Worm (Caenorhabditis elegans) whole organism, L4 larva: Measurements from ENCODE around the gene abhd-3.2.

Experiments
- D1046.2 ChIP-seq: fragments of 200-800 bp; sonication (Bioruptor generic); IDR thresholded peaks from 2 replicates; pipeline ENCODE4 v1.3.6; 2022; ENCODE audit warnings: missing genetic modification characterization, missing compliant biosample characterization
- F10B5.3 ChIP-seq: sonication (generic microtip); optimal IDR thresholded peaks from 2 replicates; lab custom pipeline; 2016; ENCODE audit warnings: mild to moderate bottlenecking, missing genetic modification characterization, missing compliant biosample characterization
- F49E8.2 ChIP-seq: sonication (generic microtip); optimal IDR thresholded peaks from 2 replicates; lab custom pipeline; 2016; ENCODE audit warnings: missing compliant biosample characterization, mild to moderate bottlenecking, missing genetic modification characterization, borderline replicate concordance
- R02D3.7 ChIP-seq: fragments of 150-350 bp; sonication (generic microtip); optimal IDR thresholded peaks from 3 replicates; lab custom pipeline; 2014; ENCODE audit warnings: missing biosample characterization, missing genetic modification characterization
- T20F7.1 ChIP-seq: fragments of 200-800 bp; sonication (Bioruptor generic); optimal IDR thresholded peaks from 2 replicates; lab custom pipeline; 2018; ENCODE audit warnings: mild to moderate bottlenecking, missing genetic modification characterization, missing compliant biosample characterization
- T26A8.4 ChIP-seq: fragments of 200-800 bp; sonication (Bioruptor generic); IDR thresholded peaks from 2 replicates; pipeline ENCODE4 v1.3.6; 2022; ENCODE audit warnings: missing genetic modification characterization, missing compliant biosample characterization
- Y105C5A.15 ChIP-seq: fragments of 200-800 bp; sonication (Bioruptor generic); IDR thresholded peaks from 2 replicates; pipeline ENCODE4 v1.3.6; 2022; ENCODE audit warnings: missing genetic modification characterization, missing compliant biosample characterization
- Y75B8A.6 ChIP-seq: fragments of 200-800 bp; sonication (Bioruptor generic); IDR thresholded peaks from 2 replicates; pipeline ENCODE4 v1.3.6; 2022; ENCODE audit warnings: missing genetic modification reagents, missing genetic modification characterization, missing compliant biosample characterization
- ZK337.2 ChIP-seq: fragments of 200-800 bp; sonication (Bioruptor generic); IDR thresholded peaks from 2 replicates; pipeline ENCODE4 v1.3.6; 2022; ENCODE audit warnings: missing genetic modification reagents, missing genetic modification characterization, missing compliant biosample characterization
- ZK546.5 ChIP-seq, 2 experiments: sonication (generic microtip); optimal IDR thresholded peaks; 2 replicates each; lab custom pipeline; 2017; ENCODE audit warnings: missing biosample characterization in 2 of 2, missing genetic modification characterization in 2 of 2
- ama-1 ChIP-seq: fragments of 150-350 bp; optimal IDR thresholded peaks from 2 replicates; lab custom pipeline; 2014; ENCODE audit warnings: inconsistent platforms, mixed read lengths
- attf-4 ChIP-seq: sonication (generic microtip); optimal IDR thresholded peaks from 3 replicates; lab custom pipeline; 2017; ENCODE audit warnings: missing biosample characterization, missing genetic modification characterization
- ceh-20 ChIP-seq: fragments of 200-800 bp; sonication (Bioruptor generic); IDR thresholded peaks from 2 replicates; pipeline ENCODE4 v1.3.6; 2022; ENCODE audit warnings: missing genetic modification reagents, missing genetic modification characterization, missing compliant biosample characterization
- ceh-28 ChIP-seq: fragments of 150-350 bp; optimal IDR thresholded peaks from 2 replicates; lab custom pipeline; 2014; ENCODE audit warnings: missing biosample characterization, missing genetic modification reagents, missing genetic modification characterization
- ceh-44 ChIP-seq: fragments of 200-800 bp; sonication (Bioruptor generic); IDR thresholded peaks from 2 replicates; pipeline ENCODE4 v1.3.6; 2022; ENCODE audit warnings: missing genetic modification reagents, missing genetic modification characterization, missing compliant biosample characterization
- ctbp-1 ChIP-seq: fragments of 200-800 bp; sonication (Bioruptor generic); IDR thresholded peaks from 2 replicates; pipeline ENCODE4 v1.3.6; 2022; ENCODE audit warnings: missing genetic modification reagents, missing genetic modification characterization, missing compliant biosample characterization
- daf-19 ChIP-seq: fragments of 200-800 bp; sonication (Bioruptor generic); conservative IDR thresholded peaks from 2 replicates; pipeline ENCODE4 v1.3.6; 2022; ENCODE audit warnings: missing genetic modification characterization, missing compliant biosample characterization
- dmd-6 ChIP-seq: fragments of 200-800 bp; sonication (Bioruptor generic); IDR thresholded peaks from 2 replicates; pipeline ENCODE4 v1.3.6; 2022; ENCODE audit warnings: missing genetic modification reagents, missing genetic modification characterization, missing compliant biosample characterization
- dmd-9 ChIP-seq: fragments of 200-800 bp; sonication (Bioruptor generic); IDR thresholded peaks from 2 replicates; pipeline ENCODE4 v1.3.6; 2022; ENCODE audit warnings: missing genetic modification reagents, missing genetic modification characterization, missing compliant biosample characterization
- dpl-1 ChIP-seq: fragments of 150-350 bp; optimal IDR thresholded peaks from 2 replicates; lab custom pipeline; 2014; ENCODE audit warnings: missing biosample characterization, missing genetic modification reagents, missing genetic modification characterization
- egl-43 ChIP-seq: fragments of 200-800 bp; sonication (Bioruptor generic); IDR thresholded peaks from 2 replicates; pipeline ENCODE4 v1.3.6; 2022; ENCODE audit warnings: missing genetic modification reagents, missing genetic modification characterization, missing compliant biosample characterization
- gei-8 ChIP-seq: fragments of 200-800 bp; sonication (Bioruptor generic); optimal IDR thresholded peaks from 2 replicates; lab custom pipeline; 2018; ENCODE audit warnings: mild to moderate bottlenecking, missing genetic modification characterization, missing compliant biosample characterization
- hlh-11 ChIP-seq: fragments of 200-800 bp; sonication (Bioruptor generic); optimal IDR thresholded peaks from 2 replicates; lab custom pipeline; 2018; ENCODE audit warnings: mild to moderate bottlenecking, missing genetic modification characterization, missing compliant biosample characterization
- hmg-1.1 ChIP-seq: fragments of 200-800 bp; sonication (Bioruptor generic); IDR thresholded peaks from 2 replicates; pipeline ENCODE4 v1.3.6; 2022; ENCODE audit warnings: missing genetic modification reagents, missing genetic modification characterization, missing compliant biosample characterization
- lin-13 ChIP-seq: fragments of 150-350 bp; optimal IDR thresholded peaks from 2 replicates; lab custom pipeline; 2014; ENCODE audit warnings: missing biosample characterization, missing genetic modification reagents, missing genetic modification characterization
- lin-15B ChIP-seq: fragments of 150-350 bp; sonication (generic microtip); optimal IDR thresholded peaks from 3 replicates; lab custom pipeline; 2014; ENCODE audit warnings: missing biosample characterization, missing genetic modification characterization
- lin-39 ChIP-seq: fragments of 150-350 bp; optimal IDR thresholded peaks from 2 replicates; lab custom pipeline; 2014; ENCODE audit warnings: missing biosample characterization, missing genetic modification reagents, missing genetic modification characterization
- lsy-2 ChIP-seq, 2 experiments: fragments of 150-350 bp in 1 of 2; sonication (generic microtip) in 1 of 2; optimal IDR thresholded peaks; 2 replicates each; lab custom pipeline; 2014 to 2017; ENCODE audit warnings: missing biosample characterization in 2 of 2, missing genetic modification characterization in 2 of 2
- madf-9 ChIP-seq: fragments of 200-800 bp; sonication (Bioruptor generic); conservative IDR thresholded peaks from 2 replicates; pipeline ENCODE4 v1.3.6; 2022; ENCODE audit warnings: missing genetic modification reagents, missing genetic modification characterization, missing compliant biosample characterization
- mdl-1 ChIP-seq, 2 experiments: fragments of 150-350 bp in 1 of 2; sonication (generic microtip) in 1 of 2; optimal IDR thresholded peaks; 2 replicates each; lab custom pipeline; 2014 to 2017; ENCODE audit warnings: missing biosample characterization in 2 of 2, missing genetic modification characterization in 2 of 2
- mxl-2 ChIP-seq: fragments of 200-800 bp; sonication (Bioruptor generic); conservative IDR thresholded peaks from 2 replicates; pipeline ENCODE4 v1.3.6; 2022; ENCODE audit warnings: missing genetic modification reagents, missing genetic modification characterization, missing compliant biosample characterization
- nhr-10 ChIP-seq: fragments of 150-350 bp; optimal IDR thresholded peaks from 2 replicates; lab custom pipeline; 2014; ENCODE audit warnings: missing biosample characterization, missing genetic modification characterization
- nhr-48 ChIP-seq: sonication (generic microtip); optimal IDR thresholded peaks from 2 replicates; lab custom pipeline; 2016; ENCODE audit warnings: mild to moderate bottlenecking, missing genetic modification characterization, missing compliant biosample characterization
- nhr-6 ChIP-seq: fragments of 150-350 bp; optimal IDR thresholded peaks from 2 replicates; lab custom pipeline; 2014; ENCODE audit warnings: missing biosample characterization, missing genetic modification characterization
- pha-4 ChIP-seq, 2 experiments: fragments of 150-350 bp in 1 of 2; fragments of 200-800 bp in 1 of 2; sonication (Bioruptor generic) in 1 of 2; IDR thresholded peaks in 1 of 2; optimal IDR thresholded peaks in 1 of 2; 2 replicates each; pipeline versions ENCODE4 v1.3.6 to Lab custom; 2014 to 2022; ENCODE audit warnings: missing genetic modification characterization in 2 of 2, missing genetic modification reagents in 2 of 2, missing biosample characterization in 1 of 2, missing compliant biosample characterization in 1 of 2
- pqm-1 ChIP-seq: sonication (generic microtip); optimal IDR thresholded peaks from 2 replicates; lab custom pipeline; 2017; ENCODE audit warnings: missing biosample characterization, missing genetic modification characterization
- sdz-12 ChIP-seq: fragments of 200-800 bp; sonication (Bioruptor generic); optimal IDR thresholded peaks from 2 replicates; lab custom pipeline; 2018; ENCODE audit warnings: mild to moderate bottlenecking, missing genetic modification characterization, missing compliant biosample characterization
- set-16 ChIP-seq: fragments of 200-800 bp; sonication (Bioruptor generic); IDR thresholded peaks from 2 replicates; pipeline ENCODE4 v1.3.6; 2022; ENCODE audit warnings: missing genetic modification reagents, missing genetic modification characterization, missing compliant biosample characterization
- snpc-1.2 ChIP-seq: fragments of 200-800 bp; sonication (Bioruptor generic); IDR thresholded peaks from 2 replicates; pipeline ENCODE4 v1.3.6; 2022; ENCODE audit warnings: missing genetic modification reagents, missing genetic modification characterization, missing compliant biosample characterization
- spr-1 ChIP-seq: sonication (generic microtip); optimal IDR thresholded peaks from 2 replicates; lab custom pipeline; 2016; ENCODE audit warnings: mild to moderate bottlenecking, missing genetic modification characterization, missing compliant biosample characterization
- spr-3 ChIP-seq: fragments of 200-800 bp; sonication (Bioruptor generic); optimal IDR thresholded peaks from 2 replicates; lab custom pipeline; 2018; ENCODE audit warnings: mild to moderate bottlenecking, missing genetic modification characterization, missing compliant biosample characterization
- unc-130 ChIP-seq: sonication (generic microtip); optimal IDR thresholded peaks from 2 replicates; lab custom pipeline; 2016; ENCODE audit warnings: missing genetic modification reagents, missing genetic modification characterization, missing compliant biosample characterization
- unc-39 ChIP-seq: sonication (generic microtip); optimal IDR thresholded peaks from 2 replicates; lab custom pipeline; 2017; ENCODE audit warnings: missing biosample characterization, missing genetic modification characterization
- unc-62 ChIP-seq, 3 experiments: fragments of 150-350 bp in 1 of 3; sonication (generic microtip); optimal IDR thresholded peaks in 2 of 3; peaks in 1 of 3; 1 replicate in 1 of 3; 2 replicates in 2 of 3; lab custom pipeline; 2014 to 2017; ENCODE audit warnings: missing biosample characterization in 3 of 3, missing genetic modification characterization in 3 of 3, missing genetic modification reagents in 3 of 3, missing genotype in 1 of 3
- zfp-2 ChIP-seq: sonication (generic microtip); optimal IDR thresholded peaks from 2 replicates; lab custom pipeline; 2016; ENCODE audit warnings: mild to moderate bottlenecking, missing genetic modification characterization, missing compliant biosample characterization

The abhd-3.2 gene

ce11 chrX:1012385-1012866, 34.6 kb upstream of the abhd-3.2 start (continued):
- no peak for TF ChIP-seq daf-19 (GFP tag; lab: Robert Waterston, UW)

- TF ChIP-seq pqm-1 (tag; lab: Kevin White, UChicago) (peak; percentile 85), R02D3.7 (no peak), ceh-28 (tag; lab: Kevin White, UChicago) (no peak), gei-8 (peak; percentile 3), mdl-1 (tag; optimal IDR thresholded peaks at IDR 0.05; lab: Kevin White, UChicago) (peak in 1 of 2 experiments; percentile 41), dpl-1 (GFP tag; lab: Kevin White, UChicago) (no peak), T20F7.1 (GFP tag; lab: Kevin White, UChicago) (peak; percentile 56), unc-39 (tag; lab: Kevin White, UChicago) (no peak), lin-15B (tag; lab: Kevin White, UChicago) (no peak), dmd-9 (GFP tag; lab: Robert Waterston, UW) (peak; percentile 70), Y75B8A.6 (no peak), ceh-20 (GFP tag; lab: Robert Waterston, UW) (0 out of 2 replicates have a peak, but pooled peaks have one; percentile 38), unc-130 (GFP tag; lab: Kevin White, UChicago) (no peak), mxl-2 (GFP tag; lab: Robert Waterston, UW) (peak; percentile 26; the same call in 1 of the 2 replicates), attf-4 (no peak), madf-9 (GFP tag; lab: Robert Waterston, UW) (peak; percentile 40; the same call in 1 of the 2 replicates), nhr-10 (peak; percentile 78), ama-1 (lab: Kevin White, UChicago) (peak; percentile 80), ctbp-1 (GFP tag; lab: Robert Waterston, UW) (0 out of 2 replicates have a peak, but pooled peaks have one; percentile 27), pha-4 (GFP tag; IDR thresholded peaks at IDR 0.05; lab: Robert Waterston, UW) (peak; percentile 64; the same call in 1 of the 2 replicates), pha-4 (tag; optimal IDR thresholded peaks at IDR 0.05; lab: Kevin White, UChicago) (no peak), spr-3 (GFP tag; lab: Kevin White, UChicago) (peak; percentile 15), set-16 (GFP tag; lab: Robert Waterston, UW) (peak; percentile 78), lin-13 (peak; percentile 17), T26A8.4 (GFP tag; lab: Robert Waterston, UW) (peak; percentile 53), lsy-2 (tag; optimal IDR thresholded peaks at IDR 0.05; lab: Kevin White, UChicago) (peak in 1 of 2 experiments; percentile 28), unc-62 (GFP tag; optimal IDR thresholded peaks at IDR 0.05 in 1 of 2; lab: Kevin White, UChicago) (peak in 1 of 2 experiments; percentile 31), unc-62 (tag; optimal IDR thresholded peaks at IDR 0.05; lab: Kevin White, UChicago) (no peak), nhr-48 (tag; lab: Kevin White, UChicago) (peak; percentile 62), D1046.2 (GFP tag; lab: Robert Waterston, UW) (0 out of 2 replicates have a peak, but pooled peaks have one; percentile 40), spr-1 (tag; lab: Kevin White, UChicago) (peak; percentile 26), Y105C5A.15 (GFP tag; lab: Robert Waterston, UW) (no peak), zfp-2 (no peak), ZK337.2 (GFP tag; lab: Robert Waterston, UW) (0 out of 2 replicates have a peak, but pooled peaks have one; percentile 11), hlh-11 (tag; lab: Kevin White, UChicago) (peak; percentile 91), snpc-1.2 (GFP tag; lab: Robert Waterston, UW) (peak; percentile 55), F10B5.3 (tag; lab: Kevin White, UChicago) (no peak), ceh-44 (no peak), hmg-1.1 (GFP tag; lab: Robert Waterston, UW) (peak; percentile 43; the same call in 1 of the 2 replicates), nhr-6 (tag; lab: Kevin White, UChicago) (peak; percentile 65), lin-39 (tag; lab: Kevin White, UChicago) (no peak), ZK546.5 (tag; optimal IDR thresholded peaks at IDR 0.05; lab: Kevin White, UChicago) (no peak), F49E8.2 (tag; lab: Kevin White, UChicago) (no peak), egl-43 (peak; percentile 68), dmd-6 (GFP tag; lab: Robert Waterston, UW) (peak; percentile 85), sdz-12 (GFP tag; lab: Kevin White, UChicago) (peak; percentile 22)
Measured at ce11 chrX:1010627-1011452, 33.0 kb upstream of the abhd-3.2 start.
